Fruit fly (Drosophila melanogaster): Measurements from ENCODE around the gene RFeSP.

The RFeSP gene

dm6 chr2L:1579254-1579653, 34.7 kb downstream of the RFeSP start (continued):
- TF ChIP-seq Gug (GFP tag; IDR thresholded peaks at IDR 0.05) (peak; percentile 30; the same call in 1 of the 4 replicates), Blimp-1 (GFP tag; optimal IDR thresholded peaks at IDR 0.05) (peak; percentile 41), CG11085 (GFP tag; IDR thresholded peaks at IDR 0.05) (peak; percentile 52; the same call in 1 of the 2 replicates), tin (GFP tag; optimal IDR thresholded peaks at IDR 0.05) (peak; percentile 64), CG14014 (GFP tag; IDR thresholded peaks at IDR 0.05) (peak; percentile 81), CG13424 (tag; optimal IDR thresholded peaks at IDR 0.05) (peak; percentile 68), danr (GFP tag; IDR thresholded peaks at IDR 0.05) (0 out of 2 replicates have a peak, but pooled peaks have one; percentile 6), CG16779 (GFP tag; IDR thresholded peaks at IDR 0.05) (peak; percentile 79), Bgb (GFP tag; IDR thresholded peaks at IDR 0.05; ENCODE audit: partially characterized antibody) (no peak), CG17328 (GFP tag; IDR thresholded peaks at IDR 0.05) (0 out of 2 replicates have a peak, but pooled peaks have one; percentile 20), Awh (GFP tag; IDR thresholded peaks at IDR 0.05) (peak; percentile 58), CG32772 (GFP tag; IDR thresholded peaks at IDR 0.05) (peak; percentile 51; the same call in 1 of the 2 replicates), Ravus (GFP tag; IDR thresholded peaks at IDR 0.05) (peak; percentile 11), gt (GFP tag; IDR thresholded peaks at IDR 0.05) (no peak), chn (GFP tag; optimal IDR thresholded peaks at IDR 0.05) (peak; percentile 4), CG17359 (tag; optimal IDR thresholded peaks at IDR 0.05) (peak; percentile 80), disco-r (GFP tag; optimal IDR thresholded peaks at IDR 0.05) (peak; percentile 49), otp (GFP tag; IDR thresholded peaks at IDR 0.05) (0 out of 3 replicates have a peak, but pooled peaks have one; percentile 42), shn (GFP tag; optimal IDR thresholded peaks at IDR 0.05) (peak; percentile 6), ATbp (GFP tag; optimal IDR thresholded peaks at IDR 0.05) (peak; percentile 32), NK7.1 (GFP tag; optimal IDR thresholded peaks at IDR 0.05) (peak; percentile 37), CG33213 (GFP tag; optimal IDR thresholded peaks at IDR 0.05) (peak; percentile 26), CG9215 (GFP tag; IDR thresholded peaks at IDR 0.05) (peak; percentile 62), so (GFP tag; IDR thresholded peaks at IDR 0.05) (peak; percentile 78; the same call in 2 of the 3 replicates), CG4820 (GFP tag; optimal IDR thresholded peaks at IDR 0.05) (peak; percentile 34), Antp (GFP tag; optimal IDR thresholded peaks at IDR 0.05) (peak; percentile 64), CG11398 (GFP tag; optimal IDR thresholded peaks at IDR 0.05) (no peak), CG12104 (GFP tag; optimal IDR thresholded peaks at IDR 0.05) (peak; percentile 46), Oli (tag; optimal IDR thresholded peaks at IDR 0.05) (peak; percentile 68), Dbx (GFP tag; IDR thresholded peaks at IDR 0.05) (peak; percentile 84), ato (GFP tag; IDR thresholded peaks at IDR 0.05; ENCODE audit: partially characterized antibody) (no peak), CG7786 (GFP tag; optimal IDR thresholded peaks at IDR 0.05) (peak; percentile 77), CG3726 (GFP tag; IDR thresholded peaks at IDR 0.05) (0 out of 3 replicates have a peak, but pooled peaks have one; percentile 22), D19B (GFP tag; optimal IDR thresholded peaks at IDR 0.05) (peak; percentile 40), kah (GFP tag; optimal IDR thresholded peaks at IDR 0.05) (peak; percentile 18), cwo (GFP tag; optimal IDR thresholded peaks at IDR 0.05) (peak; percentile 81), CG1024 (GFP tag; IDR thresholded peaks at IDR 0.05) (peak; percentile 67), CG3995 (GFP tag; optimal IDR thresholded peaks at IDR 0.05) (peak; percentile 19), D19A (tag; optimal IDR thresholded peaks at IDR 0.05) (peak; percentile 54), cato (GFP tag; optimal IDR thresholded peaks at IDR 0.05; ENCODE audit: borderline replicate concordance) (no peak), CG16863 (GFP tag; optimal IDR thresholded peaks at IDR 0.05) (peak; percentile 11), CG15696 (tag; optimal IDR thresholded peaks at IDR 0.05) (peak; percentile 7), MESR4 (GFP tag; optimal IDR thresholded peaks at IDR 0.05) (no peak), rib (GFP tag; IDR thresholded peaks at IDR 0.05) (peak; percentile 76), Optix (GFP tag; IDR thresholded peaks at IDR 0.05) (0 out of 3 replicates have a peak, but pooled peaks have one; percentile 41), Side (GFP tag; optimal IDR thresholded peaks at IDR 0.05) (peak; percentile 63), CG9727 (GFP tag; optimal IDR thresholded peaks at IDR 0.05) (peak; percentile 33), HLH54F (GFP tag; optimal IDR thresholded peaks at IDR 0.05) (peak; percentile 65), sug (tag; optimal IDR thresholded peaks at IDR 0.05) (peak; percentile 33), Asciz (GFP tag; optimal IDR thresholded peaks at IDR 0.05) (peak; percentile 49), her (GFP tag; optimal IDR thresholded peaks at IDR 0.05) (peak; percentile 63)

Measured in whole organism, embryonic.